Worm (Caenorhabditis elegans) whole organism, L1 larva: ENCODE results near the gene K02E7.11.
A peak's percentile ranks its signal among the peaks of the same experiment; 100 is the strongest.

ENCODE experiments used
- C34B4.2 ChIP-seq: sonication (generic microtip); optimal IDR thresholded peaks from 2 replicates; lab custom pipeline; 2017; ENCODE audit warnings: mild to moderate bottlenecking, missing genetic modification characterization, missing compliant biosample characterization
- F16B12.6 ChIP-seq: fragments of 150-350 bp; optimal IDR thresholded peaks from 2 replicates; lab custom pipeline; 2014; ENCODE audit warnings: missing biosample characterization, missing genetic modification characterization
- Y116A8C.19 ChIP-seq: sonication (generic microtip); optimal IDR thresholded peaks from 2 replicates; lab custom pipeline; 2016; ENCODE audit warnings: missing compliant biosample characterization, missing genetic modification characterization, borderline replicate concordance
- aha-1 ChIP-seq: fragments of 150-350 bp; optimal IDR thresholded peaks from 2 replicates; lab custom pipeline; 2014; ENCODE audit warnings: missing biosample characterization, missing genetic modification characterization
- alr-1 ChIP-seq: fragments of 200-800 bp; sonication (Bioruptor generic); optimal IDR thresholded peaks from 2 replicates; lab custom pipeline; 2018; ENCODE audit warnings: borderline replicate concordance, mild to moderate bottlenecking, missing genetic modification characterization, missing compliant biosample characterization
- aly-2 ChIP-seq: fragments of 150-350 bp; optimal IDR thresholded peaks from 2 replicates; lab custom pipeline; 2014; ENCODE audit warnings: missing biosample characterization, missing genetic modification characterization
- ama-1 ChIP-seq: fragments of 150-350 bp; optimal IDR thresholded peaks from 2 replicates; lab custom pipeline; 2014
- blmp-1 ChIP-seq: fragments of 150-350 bp; optimal IDR thresholded peaks from 2 replicates; lab custom pipeline; 2014; ENCODE audit warnings: missing biosample characterization, missing genetic modification characterization
- ceh-63 ChIP-seq: fragments of 200-800 bp; sonication (Bioruptor generic); optimal IDR thresholded peaks from 2 replicates; lab custom pipeline; 2018; ENCODE audit warnings: mild to moderate bottlenecking, missing genetic modification characterization, missing compliant biosample characterization
- ceh-8 ChIP-seq: fragments of 200-800 bp; sonication (Bioruptor generic); optimal IDR thresholded peaks from 2 replicates; lab custom pipeline; 2018; ENCODE audit warnings: mild to moderate bottlenecking, missing genetic modification characterization, moderate library complexity, missing compliant biosample characterization
- ceh-82 ChIP-seq, 3 experiments: fragments of 150-350 bp in 1 of 3; sonication (generic microtip) in 2 of 3; optimal IDR thresholded peaks; 2 replicates each; lab custom pipeline; 2014 to 2017; ENCODE audit warnings: missing biosample characterization in 3 of 3, missing genetic modification characterization in 3 of 3
- ceh-88 ChIP-seq: fragments of 200-800 bp; sonication (Bioruptor generic); IDR thresholded peaks from 2 replicates; pipeline ENCODE4 v1.3.6; 2022; ENCODE audit warnings: missing genetic modification characterization, missing compliant biosample characterization
- ceh-90 ChIP-seq: sonication (generic microtip); optimal IDR thresholded peaks from 2 replicates; lab custom pipeline; 2016; ENCODE audit warnings: missing genetic modification characterization, missing compliant biosample characterization
- ces-1 ChIP-seq: fragments of 150-350 bp; optimal IDR thresholded peaks from 2 replicates; lab custom pipeline; 2014; ENCODE audit warnings: missing biosample characterization, missing genetic modification reagents, missing genetic modification characterization
- dpl-1 ChIP-seq, 3 experiments: fragments of 150-350 bp in 2 of 3; sonication (generic microtip) in 1 of 3; optimal IDR thresholded peaks; 2 replicates each; lab custom pipeline; 2014 to 2017; ENCODE audit warnings: missing biosample characterization in 3 of 3, missing genetic modification characterization in 3 of 3, missing genetic modification reagents in 3 of 3
- egl-27 ChIP-seq, 2 experiments: fragments of 150-350 bp in 1 of 2; sonication (generic microtip); optimal IDR thresholded peaks; 3 replicates each; lab custom pipeline; 2017 to 2018; ENCODE audit warnings: missing biosample characterization in 2 of 2, missing genetic modification characterization in 2 of 2, missing genetic modification reagents in 2 of 2
- fkh-4 ChIP-seq: sonication (generic microtip); optimal IDR thresholded peaks from 2 replicates; lab custom pipeline; 2016; ENCODE audit warnings: missing compliant biosample characterization, missing genetic modification characterization, borderline replicate concordance
- grh-1 ChIP-seq: fragments of 200-800 bp; sonication (Bioruptor generic); IDR thresholded peaks from 2 replicates; pipeline ENCODE4 v1.3.6; 2022; ENCODE audit warnings: missing genetic modification reagents, missing genetic modification characterization, missing compliant biosample characterization
- hlh-4 ChIP-seq: sonication (generic microtip); optimal IDR thresholded peaks from 2 replicates; lab custom pipeline; 2016; ENCODE audit warnings: mild to moderate bottlenecking, missing genetic modification characterization, missing compliant biosample characterization
- hpl-2 ChIP-seq: fragments of 150-350 bp; optimal IDR thresholded peaks from 2 replicates; lab custom pipeline; 2014; ENCODE audit warnings: missing biosample characterization, missing genetic modification reagents, missing genetic modification characterization
- irx-1 ChIP-seq: sonication (generic microtip); optimal IDR thresholded peaks from 2 replicates; lab custom pipeline; 2016; ENCODE audit warnings: missing genetic modification characterization, missing compliant biosample characterization
- isw-1 ChIP-seq: fragments of 200-800 bp; sonication (Bioruptor generic); IDR thresholded peaks from 2 replicates; pipeline ENCODE4 v1.3.6; 2022; ENCODE audit warnings: missing genetic modification characterization, missing compliant biosample characterization
- lin-14 ChIP-seq: fragments of 200-800 bp; sonication (Bioruptor generic); optimal IDR thresholded peaks from 2 replicates; lab custom pipeline; 2018; ENCODE audit warnings: mild to moderate bottlenecking, missing genetic modification characterization, moderate library complexity, missing compliant biosample characterization
- lin-35 ChIP-seq, 2 experiments: fragments of 150-350 bp; optimal IDR thresholded peaks; 2 replicates each; lab custom pipeline; 2014; ENCODE audit warnings: missing biosample characterization in 2 of 2, missing genetic modification characterization in 2 of 2, missing genetic modification reagents in 2 of 2
- lir-3 ChIP-seq: sonication (generic microtip); optimal IDR thresholded peaks from 2 replicates; lab custom pipeline; 2016; ENCODE audit warnings: mild to moderate bottlenecking, missing genetic modification characterization, moderate library complexity, missing compliant biosample characterization; ENCODE audit not compliant: poor library complexity
- lsy-2 ChIP-seq, 2 experiments: fragments of 150-350 bp; optimal IDR thresholded peaks; 2 replicates each; lab custom pipeline; 2014; ENCODE audit warnings: missing biosample characterization in 2 of 2, missing genetic modification characterization in 2 of 2
- mab-9 ChIP-seq: fragments of 200-800 bp; sonication (Bioruptor generic); IDR thresholded peaks from 2 replicates; pipeline ENCODE4 v1.3.6; 2022; ENCODE audit warnings: missing genetic modification reagents, missing genetic modification characterization, missing compliant biosample characterization
- mdl-1 ChIP-seq, 2 experiments: fragments of 150-350 bp; optimal IDR thresholded peaks; 2 replicates each; lab custom pipeline; 2014 to 2017; ENCODE audit warnings: missing biosample characterization in 2 of 2, missing genetic modification characterization in 2 of 2, inconsistent platforms in 1 of 2
- mep-1 ChIP-seq: fragments of 150-350 bp; optimal IDR thresholded peaks from 2 replicates; lab custom pipeline; 2014; ENCODE audit warnings: missing biosample characterization, missing genetic modification characterization
- nhr-11 ChIP-seq: fragments of 150-350 bp; optimal IDR thresholded peaks from 2 replicates; lab custom pipeline; 2014; ENCODE audit warnings: missing biosample characterization, missing genetic modification characterization
- nhr-12 ChIP-seq: sonication (generic microtip); optimal IDR thresholded peaks from 2 replicates; lab custom pipeline; 2017; ENCODE audit warnings: missing biosample characterization, missing genetic modification characterization
- nhr-19 ChIP-seq: fragments of 200-800 bp; sonication (Bioruptor generic); conservative IDR thresholded peaks from 2 replicates; pipeline ENCODE4 v1.3.6; 2022; ENCODE audit warnings: missing genetic modification characterization, missing compliant biosample characterization
- nhr-20 ChIP-seq: sonication (generic microtip); optimal IDR thresholded peaks from 2 replicates; lab custom pipeline; 2016; ENCODE audit warnings: mild to moderate bottlenecking, missing genetic modification characterization, missing compliant biosample characterization
- nhr-237 ChIP-seq: fragments of 150-350 bp; optimal IDR thresholded peaks from 2 replicates; lab custom pipeline; 2014; ENCODE audit warnings: missing biosample characterization, missing genetic modification characterization
- nhr-28 ChIP-seq: fragments of 150-350 bp; optimal IDR thresholded peaks from 2 replicates; lab custom pipeline; 2014; ENCODE audit warnings: missing biosample characterization, missing genetic modification characterization
- nhr-77 ChIP-seq: fragments of 150-350 bp; optimal IDR thresholded peaks from 2 replicates; lab custom pipeline; 2014; ENCODE audit warnings: missing biosample characterization, missing genetic modification characterization
- nhr-85 ChIP-seq: sonication (generic microtip); peaks from one replicate; lab custom pipeline; 2016; ENCODE audit warnings: missing genetic modification characterization, inconsistent platforms, missing compliant biosample characterization
- nhr-90 ChIP-seq: sonication (generic microtip); optimal IDR thresholded peaks from 2 replicates; lab custom pipeline; 2016; ENCODE audit warnings: mild to moderate bottlenecking, missing genetic modification characterization, missing compliant biosample characterization; ENCODE audit not compliant: poor library complexity
- pag-3 ChIP-seq: sonication (generic microtip); optimal IDR thresholded peaks from 2 replicates; lab custom pipeline; 2017; ENCODE audit warnings: missing genetic modification characterization, mild to moderate bottlenecking, missing compliant biosample characterization, antibody characterized with exemption, borderline replicate concordance; ENCODE audit not compliant: insufficient read depth
- pax-3 ChIP-seq: fragments of 200-800 bp; sonication (Bioruptor generic); optimal IDR thresholded peaks from 2 replicates; lab custom pipeline; 2018; ENCODE audit warnings: mild to moderate bottlenecking, missing genetic modification characterization, moderate library complexity, missing compliant biosample characterization
- pqm-1 ChIP-seq: sonication (generic microtip); optimal IDR thresholded peaks from 3 replicates; lab custom pipeline; 2017; ENCODE audit warnings: missing biosample characterization, missing genetic modification characterization
- skn-1 ChIP-seq: fragments of 150-350 bp; optimal IDR thresholded peaks from 2 replicates; lab custom pipeline; 2014; ENCODE audit warnings: missing biosample characterization, missing genetic modification characterization
- snpc-4 ChIP-seq: fragments of 150-350 bp; optimal IDR thresholded peaks from 2 replicates; lab custom pipeline; 2014; ENCODE audit warnings: missing biosample characterization, missing genetic modification characterization
- tbx-2 ChIP-seq: sonication (generic microtip); optimal IDR thresholded peaks from 2 replicates; lab custom pipeline; 2016; ENCODE audit warnings: missing genetic modification characterization, missing compliant biosample characterization
- tlp-1 ChIP-seq: fragments of 150-350 bp; optimal IDR thresholded peaks from 2 replicates; lab custom pipeline; 2014; ENCODE audit warnings: missing biosample characterization, missing genetic modification characterization
- unc-130 ChIP-seq: fragments of 150-350 bp; optimal IDR thresholded peaks from 2 replicates; lab custom pipeline; 2017; ENCODE audit warnings: missing biosample characterization, missing genetic modification characterization, inconsistent platforms
- unc-62 ChIP-seq: fragments of 150-350 bp; optimal IDR thresholded peaks from 2 replicates; lab custom pipeline; 2014; ENCODE audit warnings: missing biosample characterization, missing genetic modification reagents, missing genetic modification characterization
- unc-86 ChIP-seq: sonication (generic microtip); optimal IDR thresholded peaks from 2 replicates; lab custom pipeline; 2016; ENCODE audit warnings: missing genetic modification characterization, missing compliant biosample characterization
- unc-98 ChIP-seq: fragments of 200-800 bp; sonication (Bioruptor generic); IDR thresholded peaks from 2 replicates; pipeline ENCODE4 v1.3.6; 2022; ENCODE audit warnings: missing genetic modification characterization, missing compliant biosample characterization
- vab-15 ChIP-seq: sonication (generic microtip); optimal IDR thresholded peaks from 2 replicates; lab custom pipeline; 2017; ENCODE audit warnings: missing genotype, mild to moderate bottlenecking, missing genetic modification characterization, missing compliant biosample characterization
- xbp-1 ChIP-seq: sonication (generic microtip); optimal IDR thresholded peaks from 2 replicates; lab custom pipeline; 2016; ENCODE audit warnings: missing genetic modification characterization, missing compliant biosample characterization

Gene K02E7.11

DNA sequence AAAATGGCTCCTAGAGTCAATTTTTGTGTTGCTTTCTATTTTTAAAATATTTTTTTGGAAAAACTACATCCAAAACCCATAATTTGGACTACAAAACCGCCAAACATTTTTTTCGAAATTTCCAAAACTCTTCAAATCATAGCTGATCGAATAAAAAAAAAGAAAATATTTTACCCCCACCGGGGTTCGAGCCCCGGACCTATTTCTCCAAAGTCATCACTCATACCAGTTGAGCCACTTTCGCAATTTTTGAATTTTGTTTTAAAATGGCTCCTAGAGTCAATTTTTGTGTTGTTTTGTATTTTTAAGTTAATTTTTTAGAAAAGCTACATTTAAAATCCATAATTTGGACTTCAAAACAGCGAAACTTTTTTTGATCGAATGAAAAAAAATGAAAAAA, 10.2 kb upstream of the K02E7.11 start:
- TF ChIP-seq ceh-88 (GFP tag; lab: Robert Waterston, UW) (no peak), grh-1 (GFP tag; lab: Robert Waterston, UW) (no peak), lin-35 (GFP tag; optimal IDR thresholded peaks at IDR 0.05; lab: Kevin White, UChicago) (no peak), ces-1 (GFP tag; lab: Kevin White, UChicago) (no peak), dpl-1 (GFP tag; optimal IDR thresholded peaks at IDR 0.05; lab: Kevin White, UChicago) (no peak), mep-1 (tag; lab: Kevin White, UChicago) (no peak)

ce11 chrII:1084899-1085298, 9.6 kb upstream of the K02E7.11 start:
- TF ChIP-seq unc-98 = no peak
- TF ChIP-seq C34B4.2 (tag; lab: Kevin White, UChicago) = no peak
- no peak for TF ChIP-seq F16B12.6
- TF ChIP-seq xbp-1 (tag; lab: Kevin White, UChicago) = peak; percentile 47
- TF ChIP-seq dpl-1 (GFP tag; optimal IDR thresholded peaks at IDR 0.05; lab: Kevin White, UChicago) = peak in 1 of 3 experiments; percentile 35
- TF ChIP-seq lsy-2 (tag; optimal IDR thresholded peaks at IDR 0.05; lab: Kevin White, UChicago) = peak; percentile 68 to 73
- TF ChIP-seq nhr-28 = no peak
- no peak for TF ChIP-seq unc-62 (GFP tag; lab: Kevin White, UChicago)
- TF ChIP-seq nhr-85 (tag; lab: Kevin White, UChicago) = no peak
- peak; percentile 51 for TF ChIP-seq tbx-2 (tag; lab: Kevin White, UChicago)
- no peak for TF ChIP-seq pag-3 (tag; lab: Kevin White, UChicago)
- no peak for TF ChIP-seq nhr-90 (tag; lab: Kevin White, UChicago)
- no peak for TF ChIP-seq nhr-12 (tag; lab: Kevin White, UChicago)
- TF ChIP-seq ces-1 (GFP tag; lab: Kevin White, UChicago) = no peak
- no peak for TF ChIP-seq lir-3 (tag; lab: Kevin White, UChicago)
- TF ChIP-seq aha-1 (tag; lab: Kevin White, UChicago) = no peak
- peak; percentile 30 for TF ChIP-seq fkh-4 (tag; lab: Kevin White, UChicago)
- TF ChIP-seq alr-1 (tag; lab: Kevin White, UChicago) = no peak
- peak in 1 of 2 experiments; percentile 43 for TF ChIP-seq mdl-1 (tag; optimal IDR thresholded peaks at IDR 0.05; lab: Kevin White, UChicago)
- TF ChIP-seq isw-1 = no peak
- no peak for TF ChIP-seq vab-15 (tag; lab: Kevin White, UChicago)
- TF ChIP-seq nhr-77 = no peak
- TF ChIP-seq skn-1 = peak; percentile 82
- TF ChIP-seq nhr-237 = no peak
- peak; percentile 23 for TF ChIP-seq blmp-1 (tag; lab: Kevin White, UChicago)
- peak; percentile 8 for TF ChIP-seq unc-130 (tag; lab: Kevin White, UChicago)
- no peak for TF ChIP-seq hpl-2
- no peak; the same call in 1 of the 2 replicates for TF ChIP-seq ceh-88 (GFP tag; lab: Robert Waterston, UW)
- TF ChIP-seq nhr-20 (tag; lab: Kevin White, UChicago) = peak; percentile 61
- TF ChIP-seq ceh-8 = no peak
- no peak for TF ChIP-seq ceh-90 (tag; lab: Kevin White, UChicago)
- no peak for TF ChIP-seq aly-2 (tag; lab: Kevin White, UChicago)
- peak; percentile 91 for TF ChIP-seq lin-14 (GFP tag; lab: Kevin White, UChicago)
- no peak for TF ChIP-seq ama-1 (lab: Kevin White, UChicago)
- no peak for TF ChIP-seq tlp-1 (tag; lab: Kevin White, UChicago)
- no peak for TF ChIP-seq Y116A8C.19
- peak; percentile 8 for TF ChIP-seq snpc-4 (tag; lab: Kevin White, UChicago)
- TF ChIP-seq egl-27 (tag; optimal IDR thresholded peaks at IDR 0.05; lab: Kevin White, UChicago) = peak in 1 of 2 experiments; percentile 16
- TF ChIP-seq irx-1 (tag; lab: Kevin White, UChicago) = peak; percentile 52
- no peak for TF ChIP-seq hlh-4 (tag; lab: Kevin White, UChicago)
- TF ChIP-seq nhr-19 = peak; percentile 60
- TF ChIP-seq unc-86 (tag; lab: Kevin White, UChicago) = peak; percentile 22
- TF ChIP-seq mab-9 = no peak
- TF ChIP-seq nhr-11 (tag; lab: Kevin White, UChicago) = peak; percentile 61
- TF ChIP-seq ceh-82 (tag; optimal IDR thresholded peaks at IDR 0.05; lab: Kevin White, UChicago) = peak; percentile 40 to 62 (median 45)
- no peak for TF ChIP-seq pqm-1 (tag; lab: Kevin White, UChicago)
- no peak for TF ChIP-seq pax-3 (tag; lab: Kevin White, UChicago)
- no peak for TF ChIP-seq ceh-63
